Fruit fly (Drosophila melanogaster) whole organism, embryonic: ENCODE measurements around the gene SecS.

Experiments used
- CG14014 ChIP-seq: fragments of 200-800 bp; sonication (Bioruptor generic); IDR thresholded peaks from 2 replicates; pipeline ENCODE4 v1.3.6; 2022; ENCODE audit warnings: missing biosample characterization, missing genetic modification characterization
- CG18011 ChIP-seq: fragments of 200-800 bp; sonication (Bioruptor generic); optimal IDR thresholded peaks from 2 replicates; lab custom pipeline; 2017; ENCODE audit warnings: missing biosample characterization, missing genetic modification characterization, mild to moderate bottlenecking, moderate library complexity, missing genotype
- CG2678 ChIP-seq: fragments of 200-800 bp; sonication (Bioruptor generic); optimal IDR thresholded peaks from 3 replicates; lab custom pipeline; 2019; ENCODE audit warnings: missing biosample characterization, mild to moderate bottlenecking, missing genetic modification characterization, moderate library complexity
- CG4854 ChIP-seq: fragments of 200-800 bp; sonication (Bioruptor generic); optimal IDR thresholded peaks from 2 replicates; lab custom pipeline; 2016; ENCODE audit warnings: missing biosample characterization, missing genetic modification characterization, inconsistent platforms
- Hand ChIP-seq: fragments of 200-800 bp; sonication (Bioruptor generic); optimal IDR thresholded peaks from 2 replicates; lab custom pipeline; 2017; ENCODE audit warnings: mild to moderate bottlenecking, missing biosample characterization, missing genetic modification reagents, missing genetic modification characterization
- NK7.1 ChIP-seq: fragments of 200-800 bp; sonication (Bioruptor generic); optimal IDR thresholded peaks from 3 replicates; lab custom pipeline; 2016; ENCODE audit warnings: missing biosample characterization, missing genetic modification characterization
- corto ChIP-seq: fragments of 200-800 bp; sonication (Bioruptor generic); optimal IDR thresholded peaks from 2 replicates; lab custom pipeline; 2016; ENCODE audit warnings: missing biosample characterization, mild to moderate bottlenecking, missing genetic modification characterization, moderate library complexity

DNA sequence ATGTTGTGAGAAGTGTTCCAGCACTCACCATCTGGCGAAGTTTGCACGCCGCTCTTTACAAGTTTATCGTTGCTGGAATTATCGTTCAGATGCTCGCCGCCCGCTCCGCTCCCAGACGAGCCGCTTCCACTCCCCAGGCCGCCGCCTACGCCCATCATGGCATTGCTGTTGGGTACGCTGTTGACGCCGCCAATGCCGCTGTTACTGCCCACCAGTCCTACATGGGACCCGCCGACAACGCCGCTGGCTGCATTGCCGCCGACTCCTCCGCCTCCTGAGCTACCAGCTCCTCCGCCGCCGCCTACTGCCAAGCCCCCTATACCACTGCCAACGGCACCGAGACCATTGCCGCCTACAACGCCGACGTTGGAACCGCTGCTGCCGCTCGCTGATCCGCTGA, 7.2 kb downstream of the SecS start:
- TF ChIP-seq CG18011 (no peak), CG2678 (no peak), corto (GFP tag; lab: Kevin White, UChicago) (no peak), Hand (no peak), CG14014 (GFP tag; lab: Robert Waterston, UW) (no peak), NK7.1 (no peak), CG4854 (GFP tag; lab: Kevin White, UChicago) (no peak)
